Fruit fly (Drosophila melanogaster): ENCODE measurements around the gene Gapdh2.

Gapdh2 gene

DNA sequence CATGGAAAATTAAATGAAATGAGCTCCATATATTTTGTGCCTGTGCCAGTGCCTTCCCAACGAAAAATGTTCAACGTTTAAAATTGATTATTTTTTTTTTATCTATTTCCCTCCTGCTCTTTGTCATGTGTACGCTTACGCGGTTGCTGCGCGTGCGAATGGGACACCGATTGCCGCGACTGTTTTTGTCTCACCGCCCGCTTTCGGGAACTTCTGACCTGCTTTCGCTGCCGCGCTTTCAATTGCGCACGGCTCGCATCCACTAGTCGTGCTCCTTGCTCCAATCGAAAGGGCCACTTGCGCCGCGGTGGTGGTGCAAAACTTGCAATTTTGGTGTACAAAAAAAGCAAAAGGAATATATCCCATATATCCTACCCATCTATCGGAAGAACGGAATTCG, 7.5 kb upstream of the Gapdh2 start:
- TF ChIP-seq brk (GFP tag; optimal IDR thresholded peaks at IDR 0.05) (no peak), h (GFP tag; optimal IDR thresholded peaks at IDR 0.05) (peak; percentile 46), sv (GFP tag; optimal IDR thresholded peaks at IDR 0.05) (no peak), Abd-B (GFP tag; optimal IDR thresholded peaks at IDR 0.05) (no peak), Rel (GFP tag; optimal IDR thresholded peaks at IDR 0.05) (peak; percentile 21), Rel (tag; optimal IDR thresholded peaks at IDR 0.05) (peak; percentile 61), Dfd (GFP tag; optimal IDR thresholded peaks at IDR 0.05) (no peak), ey (GFP tag; optimal IDR thresholded peaks at IDR 0.05) (no peak), HLH106 (tag; optimal IDR thresholded peaks at IDR 0.05) (peak; percentile 8), jim (GFP tag; optimal IDR thresholded peaks at IDR 0.05) (peak; percentile 89), dl (GFP tag; optimal IDR thresholded peaks at IDR 0.05; ENCODE audit: insufficient read depth in 1 of 2, partially characterized antibody in 2 of 2) (no peak), Sp1 (GFP tag; optimal IDR thresholded peaks at IDR 0.05) (peak; percentile 57), Jra (GFP tag; optimal IDR thresholded peaks at IDR 0.05) (no peak), dsf (GFP tag; optimal IDR thresholded peaks at IDR 0.05; ENCODE audit: borderline replicate concordance) (no peak), Hnf4 (GFP tag; optimal IDR thresholded peaks at IDR 0.05) (peak; percentile 36), GATAd (GFP tag; optimal IDR thresholded peaks at IDR 0.05) (no peak), CrebA (GFP tag; optimal IDR thresholded peaks at IDR 0.05; ENCODE audit: borderline replicate concordance) (no peak), foxo (GFP tag; optimal IDR thresholded peaks at IDR 0.05) (peak in 1 of 2 experiments; percentile 22), psq (GFP tag; optimal IDR thresholded peaks at IDR 0.05) (peak; percentile 23), CG32264 (GFP tag; optimal IDR thresholded peaks at IDR 0.05) (no peak), Vsx2 (GFP tag; optimal IDR thresholded peaks at IDR 0.05; ENCODE audit: partially characterized antibody) (no peak), pan (optimal IDR thresholded peaks at IDR 0.05) (no peak), Mio (GFP tag; optimal IDR thresholded peaks at IDR 0.05) (no peak), rgr (GFP tag; optimal IDR thresholded peaks at IDR 0.05) (peak; percentile 50), tai (GFP tag; optimal IDR thresholded peaks at IDR 0.05) (no peak), br (GFP tag; optimal IDR thresholded peaks at IDR 0.05) (no peak), usp (GFP tag; optimal IDR thresholded peaks at IDR 0.05) (no peak), Hr83 (GFP tag; optimal IDR thresholded peaks at IDR 0.05; ENCODE audit: poor library complexity, severe bottlenecking) (peak; percentile 67), woc (GFP tag; optimal IDR thresholded peaks at IDR 0.05) (peak; percentile 32), CG9705 (GFP tag; optimal IDR thresholded peaks at IDR 0.05) (no peak), Myc (optimal IDR thresholded peaks at IDR 0.05) (no peak), dmrt93B (GFP tag; optimal IDR thresholded peaks at IDR 0.05) (no peak), sage (GFP tag; optimal IDR thresholded peaks at IDR 0.05) (no peak), N (GFP tag; optimal IDR thresholded peaks at IDR 0.05) (no peak), Hr78 (GFP tag; optimal IDR thresholded peaks at IDR 0.05) (no peak), Dif (GFP tag; optimal IDR thresholded peaks at IDR 0.05; ENCODE audit: partially characterized antibody) (peak; percentile 50), lola (GFP tag; optimal IDR thresholded peaks at IDR 0.05) (no peak), OdsH (GFP tag; optimal IDR thresholded peaks at IDR 0.05) (peak; percentile 35), fru (GFP tag; optimal IDR thresholded peaks at IDR 0.05) (peak; percentile 27)

DNA sequence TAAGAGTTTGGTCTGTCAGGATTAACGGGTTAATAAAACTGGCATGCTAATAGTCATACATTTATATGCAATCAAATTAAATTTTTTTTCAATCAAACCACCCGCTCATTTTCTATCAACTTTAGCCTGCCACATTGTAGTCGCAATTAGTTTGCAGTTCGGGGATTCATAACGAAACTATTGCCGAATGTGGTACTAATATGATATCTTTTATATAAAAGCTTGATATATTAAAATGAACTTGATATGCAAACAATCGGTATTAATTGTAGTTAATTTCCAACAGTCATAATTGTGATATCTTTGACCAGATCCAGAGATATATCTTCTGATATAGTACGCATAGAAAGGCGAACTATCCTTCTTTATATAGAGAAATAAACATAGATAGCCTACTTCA, 1.9 kb upstream of the Gapdh2 start:
- TF ChIP-seq Rel (GFP tag; optimal IDR thresholded peaks at IDR 0.05): no peak
- TF ChIP-seq Rel (tag; optimal IDR thresholded peaks at IDR 0.05): no peak
- TF ChIP-seq Hnf4 (GFP tag; optimal IDR thresholded peaks at IDR 0.05): no peak
- TF ChIP-seq jim (GFP tag; optimal IDR thresholded peaks at IDR 0.05): no peak
- no peak for TF ChIP-seq tai (GFP tag; optimal IDR thresholded peaks at IDR 0.05)
- TF ChIP-seq h (GFP tag; optimal IDR thresholded peaks at IDR 0.05): no peak
- TF ChIP-seq Vsx2 (GFP tag; optimal IDR thresholded peaks at IDR 0.05; ENCODE audit: partially characterized antibody): no peak
- no peak for TF ChIP-seq br (GFP tag; optimal IDR thresholded peaks at IDR 0.05)
- TF ChIP-seq dsf (GFP tag; optimal IDR thresholded peaks at IDR 0.05; ENCODE audit: borderline replicate concordance): no peak
- no peak for TF ChIP-seq GATAd (GFP tag; optimal IDR thresholded peaks at IDR 0.05)
- TF ChIP-seq CG32264 (GFP tag; optimal IDR thresholded peaks at IDR 0.05): no peak
- no peak for TF ChIP-seq pan (optimal IDR thresholded peaks at IDR 0.05)
- TF ChIP-seq Myc (optimal IDR thresholded peaks at IDR 0.05): no peak
- TF ChIP-seq Abd-B (GFP tag; optimal IDR thresholded peaks at IDR 0.05): no peak
- TF ChIP-seq brk (GFP tag; optimal IDR thresholded peaks at IDR 0.05): no peak
- TF ChIP-seq lola (GFP tag; optimal IDR thresholded peaks at IDR 0.05): no peak

All from whole organism, wandering third instar larva.